Fruit fly (Drosophila melanogaster) whole organism, embryonic: Measurements from ENCODE around the gene CG31122.

Experiments used
- Aef1 ChIP-seq: fragments of 200-800 bp; sonication (Bioruptor generic); IDR thresholded peaks from 3 replicates; pipeline ENCODE4 v1.3.6; 2022; ENCODE audit warnings: missing biosample characterization, missing genetic modification characterization
- C15 ChIP-seq: fragments of 200-800 bp; sonication (Bioruptor generic); IDR thresholded peaks from 3 replicates; pipeline ENCODE4 v1.3.6; 2022; ENCODE audit warnings: missing biosample characterization, missing genetic modification characterization
- CG11085 ChIP-seq: fragments of 200-800 bp; sonication (Bioruptor generic); IDR thresholded peaks from 2 replicates; pipeline ENCODE4 v1.3.6; 2022; ENCODE audit warnings: missing biosample characterization, missing genetic modification characterization
- CG11504 ChIP-seq: fragments of 200-800 bp; sonication (Bioruptor generic); optimal IDR thresholded peaks from 3 replicates; lab custom pipeline; 2019; ENCODE audit warnings: missing biosample characterization, mild to moderate bottlenecking, missing genetic modification characterization, moderate library complexity
- CG12219 ChIP-seq: fragments of 200-800 bp; sonication (Bioruptor generic); optimal IDR thresholded peaks from 3 replicates; lab custom pipeline; 2018; ENCODE audit warnings: missing biosample characterization, mild to moderate bottlenecking, missing genetic modification characterization
- CG1603 ChIP-seq: fragments of 200-800 bp; sonication (Bioruptor generic); optimal IDR thresholded peaks from 2 replicates; lab custom pipeline; 2019; ENCODE audit warnings: missing biosample characterization, mild to moderate bottlenecking, missing genetic modification characterization, moderate library complexity
- CG17612 ChIP-seq: fragments of 200-800 bp; sonication (Bioruptor generic); IDR thresholded peaks from 2 replicates; pipeline ENCODE4 v1.3.6; 2022; ENCODE audit warnings: missing biosample characterization, missing genetic modification characterization
- CG30020 ChIP-seq: fragments of 200-800 bp; optimal IDR thresholded peaks from 2 replicates; lab custom pipeline; 2019; ENCODE audit warnings: missing biosample characterization, mild to moderate bottlenecking, missing genetic modification characterization, moderate library complexity
- CG32772 ChIP-seq: fragments of 200-800 bp; sonication (Bioruptor generic); IDR thresholded peaks from 2 replicates; pipeline ENCODE4 v1.3.6; 2022; ENCODE audit warnings: missing biosample characterization, missing genetic modification characterization
- CG33557 ChIP-seq: fragments of 200-800 bp; sonication (Bioruptor generic); optimal IDR thresholded peaks from 2 replicates; lab custom pipeline; 2019; ENCODE audit warnings: missing biosample characterization, mild to moderate bottlenecking, missing genetic modification characterization, moderate library complexity
- CG3726 ChIP-seq: fragments of 200-800 bp; sonication (Bioruptor generic); IDR thresholded peaks from 3 replicates; pipeline ENCODE4, ENCODE4 v1.3.6; 2022; ENCODE audit warnings: missing biosample characterization, missing genetic modification characterization
- CG4730 ChIP-seq: fragments of 200-800 bp; sonication (Bioruptor generic); IDR thresholded peaks from 2 replicates; pipeline ENCODE4 v1.3.6; 2022; ENCODE audit warnings: missing biosample characterization, missing genetic modification characterization
- CG5245 ChIP-seq: fragments of 200-800 bp; sonication (Bioruptor generic); optimal IDR thresholded peaks from 3 replicates; lab custom pipeline; 2016; ENCODE audit warnings: missing biosample characterization, missing genetic modification characterization
- CG7357 ChIP-seq: fragments of 200-800 bp; sonication (Bioruptor generic); IDR thresholded peaks from 3 replicates; pipeline ENCODE4 v1.3.6; 2022; ENCODE audit warnings: missing biosample characterization, missing genetic modification characterization
- CG7556 ChIP-seq: fragments of 200-800 bp; sonication (Bioruptor generic); optimal IDR thresholded peaks from 2 replicates; lab custom pipeline; 2017; ENCODE audit warnings: missing biosample characterization, mild to moderate bottlenecking, missing genetic modification characterization
- CG7987 ChIP-seq: fragments of 200-800 bp; sonication (Bioruptor generic); optimal IDR thresholded peaks from 2 replicates; lab custom pipeline; 2018; ENCODE audit warnings: missing biosample characterization, mild to moderate bottlenecking, missing genetic modification characterization, moderate library complexity
- CG9797 ChIP-seq: fragments of 200-800 bp; sonication (Bioruptor generic); optimal IDR thresholded peaks from 3 replicates; lab custom pipeline; 2018; ENCODE audit warnings: missing biosample characterization, mild to moderate bottlenecking, missing genetic modification characterization
- CG9876 ChIP-seq: fragments of 200-800 bp; sonication (Bioruptor generic); optimal IDR thresholded peaks from 2 replicates; lab custom pipeline; 2016; ENCODE audit warnings: missing biosample characterization, missing genetic modification characterization
- CHES-1-like ChIP-seq: fragments of 200-800 bp; sonication (Bioruptor generic); optimal IDR thresholded peaks from 2 replicates; lab custom pipeline; 2016; ENCODE audit warnings: missing biosample characterization, missing genetic modification characterization
- Chrac-16 ChIP-seq: fragments of 200-800 bp; sonication (Bioruptor generic); optimal IDR thresholded peaks from 3 replicates; lab custom pipeline; 2016; ENCODE audit warnings: missing biosample characterization, missing genetic modification characterization
- CrebB ChIP-seq: fragments of 200-800 bp; sonication (Bioruptor generic); optimal IDR thresholded peaks from 3 replicates; lab custom pipeline; 2018; ENCODE audit warnings: missing biosample characterization, mild to moderate bottlenecking, missing genetic modification characterization
- H15 ChIP-seq: fragments of 200-800 bp; sonication (Bioruptor generic); IDR thresholded peaks from 3 replicates; pipeline ENCODE4 v1.3.6; 2022; ENCODE audit warnings: missing biosample characterization, missing genetic modification characterization
- HLH4C ChIP-seq: fragments of 200-800 bp; sonication (Bioruptor generic); IDR thresholded peaks from 3 replicates; pipeline ENCODE4 v1.3.6; 2022; ENCODE audit warnings: missing biosample characterization, missing genetic modification characterization; ENCODE audit not compliant: partially characterized antibody
- Hey ChIP-seq: fragments of 200-800 bp; sonication (Bioruptor generic); optimal IDR thresholded peaks from 3 replicates; lab custom pipeline; 2018; ENCODE audit warnings: missing biosample characterization, mild to moderate bottlenecking, missing genetic modification characterization
- HmgD ChIP-seq: fragments of 200-800 bp; sonication (Bioruptor generic); optimal IDR thresholded peaks from 3 replicates; lab custom pipeline; 2016; ENCODE audit warnings: missing biosample characterization, missing genetic modification characterization
- Lim3 ChIP-seq: fragments of 200-800 bp; sonication (Bioruptor generic); IDR thresholded peaks from 2 replicates; pipeline ENCODE4 v1.3.6; 2022; ENCODE audit warnings: missing biosample characterization, missing genetic modification characterization
- NK7.1 ChIP-seq: fragments of 200-800 bp; sonication (Bioruptor generic); optimal IDR thresholded peaks from 3 replicates; lab custom pipeline; 2016; ENCODE audit warnings: missing biosample characterization, missing genetic modification characterization
- Stat92E ChIP-seq, 3 experiments: fragments of >200 bp in 2 of 3; fragments of 200-800 bp in 1 of 3; sonication (Bioruptor generic) in 1 of 3; optimal IDR thresholded peaks; 2 replicates each; lab custom pipeline; 2017 to 2019; ENCODE audit warnings: missing biosample characterization in 3 of 3, missing genetic modification characterization in 3 of 3, mild to moderate bottlenecking in 1 of 3, moderate library complexity in 1 of 3
- amos ChIP-seq: fragments of 200-800 bp; sonication (Bioruptor generic); IDR thresholded peaks from 2 replicates; pipeline ENCODE4 v1.3.6; 2022; ENCODE audit warnings: missing biosample characterization, missing genetic modification characterization; ENCODE audit not compliant: partially characterized antibody
- az2 ChIP-seq: fragments of 200-800 bp; sonication (Bioruptor generic); optimal IDR thresholded peaks from 3 replicates; lab custom pipeline; 2016; ENCODE audit warnings: missing biosample characterization, missing genetic modification characterization
- bbx ChIP-seq: fragments of 200-800 bp; sonication (Bioruptor generic); IDR thresholded peaks from 2 replicates; pipeline ENCODE4 v1.3.6; 2022; ENCODE audit warnings: missing biosample characterization, missing genetic modification characterization; ENCODE audit not compliant: partially characterized antibody
- corto ChIP-seq: fragments of 200-800 bp; sonication (Bioruptor generic); optimal IDR thresholded peaks from 2 replicates; lab custom pipeline; 2016; ENCODE audit warnings: missing biosample characterization, mild to moderate bottlenecking, missing genetic modification characterization, moderate library complexity
- danr ChIP-seq: fragments of 200-800 bp; sonication (Bioruptor generic); IDR thresholded peaks from 2 replicates; pipeline ENCODE4 v1.3.6; 2022; ENCODE audit warnings: missing biosample characterization, missing genetic modification characterization
- ems ChIP-seq: fragments of 200-800 bp; sonication (Bioruptor generic); optimal IDR thresholded peaks from 3 replicates; lab custom pipeline; 2016; ENCODE audit warnings: missing biosample characterization, missing genetic modification characterization
- ewg ChIP-seq: fragments of 200-800 bp; sonication (Bioruptor generic); optimal IDR thresholded peaks from 3 replicates; lab custom pipeline; 2017; ENCODE audit warnings: mild to moderate bottlenecking, missing biosample characterization, missing genetic modification reagents, missing genetic modification characterization
- exex ChIP-seq: fragments of 200-800 bp; sonication (Bioruptor generic); optimal IDR thresholded peaks from 4 replicates; lab custom pipeline; 2018; ENCODE audit warnings: missing biosample characterization, mild to moderate bottlenecking, missing genetic modification characterization, moderate library complexity
- eyg ChIP-seq: fragments of 200-800 bp; sonication (Bioruptor generic); optimal IDR thresholded peaks from 3 replicates; lab custom pipeline; 2016; ENCODE audit warnings: missing biosample characterization, missing genetic modification characterization
- gce ChIP-seq: fragments of 200-800 bp; sonication (Bioruptor generic); IDR thresholded peaks from 3 replicates; pipeline ENCODE4 v1.3.6; 2022; ENCODE audit warnings: missing biosample characterization, missing genetic modification characterization
- hkb ChIP-seq, 2 experiments: fragments of 200-800 bp in 1 of 2; fragments of >200 bp in 1 of 2; sonication (Bioruptor generic) in 1 of 2; IDR thresholded peaks in 1 of 2; optimal IDR thresholded peaks in 1 of 2; 2 replicates each; pipeline versions ENCODE4 v1.3.6 to Lab custom; 2017 to 2022; ENCODE audit warnings: missing biosample characterization in 1 of 2, missing genetic modification characterization in 1 of 2
- hth ChIP-seq: fragments of >200 bp; optimal IDR thresholded peaks from 2 replicates; lab custom pipeline; 2017; ENCODE audit warnings: inconsistent platforms
- insv ChIP-seq, 2 experiments: fragments of 200-800 bp; sonication (Bioruptor generic); optimal IDR thresholded peaks; 3 replicates each; lab custom pipeline; 2016 to 2018; ENCODE audit warnings: missing biosample characterization in 2 of 2, missing genetic modification characterization in 2 of 2
- klu ChIP-seq: fragments of 200-800 bp; sonication (Bioruptor generic); IDR thresholded peaks from 2 replicates; pipeline ENCODE4 v1.3.6; 2022; ENCODE audit warnings: missing biosample characterization, missing genetic modification characterization
- knrl ChIP-seq: fragments of 200-800 bp; sonication (Bioruptor generic); IDR thresholded peaks from 3 replicates; pipeline ENCODE4 v1.3.6; 2022; ENCODE audit warnings: missing biosample characterization, missing genetic modification characterization; ENCODE audit not compliant: partially characterized antibody
- lola ChIP-seq, 3 experiments: fragments of >200 bp in 2 of 3; fragments of 200-800 bp in 1 of 3; sonication (Bioruptor generic) in 1 of 3; optimal IDR thresholded peaks; 2 replicates each; lab custom pipeline; 2017 to 2019; ENCODE audit warnings: missing biosample characterization in 3 of 3, missing genetic modification characterization in 3 of 3, mild to moderate bottlenecking in 1 of 3, moderate library complexity in 1 of 3
- nom ChIP-seq: fragments of 200-800 bp; sonication (Bioruptor generic); optimal IDR thresholded peaks from 2 replicates; lab custom pipeline; 2017; ENCODE audit warnings: missing biosample characterization, missing genetic modification characterization, mild to moderate bottlenecking, moderate library complexity, missing genetic modification reagents
- p53 ChIP-seq: fragments of 200-800 bp; sonication (Bioruptor generic); optimal IDR thresholded peaks from 2 replicates; lab custom pipeline; 2016; ENCODE audit warnings: missing biosample characterization, missing genetic modification characterization
- pnt ChIP-seq: fragments of 200-800 bp; sonication (Bioruptor generic); optimal IDR thresholded peaks from 3 replicates; lab custom pipeline; 2016; ENCODE audit warnings: missing biosample characterization, missing genetic modification characterization
- stwl ChIP-seq: fragments of 200-800 bp; sonication (Bioruptor generic); optimal IDR thresholded peaks from 3 replicates; lab custom pipeline; 2018; ENCODE audit warnings: missing biosample characterization, mild to moderate bottlenecking, missing genetic modification characterization, moderate library complexity
- tna ChIP-seq: fragments of 200-800 bp; sonication (Bioruptor generic); IDR thresholded peaks from 2 replicates; pipeline ENCODE4 v1.3.6; 2022; ENCODE audit warnings: missing biosample characterization, missing genetic modification characterization; ENCODE audit not compliant: partially characterized antibody
- usp ChIP-seq: fragments of >200 bp; optimal IDR thresholded peaks from 2 replicates; lab custom pipeline; 2017; ENCODE audit warnings: missing biosample characterization, missing genetic modification characterization
- vvl ChIP-seq: fragments of 200-800 bp; sonication (Bioruptor generic); IDR thresholded peaks from 2 replicates; pipeline ENCODE4 v1.3.6; 2022; ENCODE audit warnings: missing biosample characterization, missing genetic modification characterization
- yki ChIP-seq: fragments of >200 bp; optimal IDR thresholded peaks from 3 replicates; lab custom pipeline; 2018

The CG31122 gene

DNA sequence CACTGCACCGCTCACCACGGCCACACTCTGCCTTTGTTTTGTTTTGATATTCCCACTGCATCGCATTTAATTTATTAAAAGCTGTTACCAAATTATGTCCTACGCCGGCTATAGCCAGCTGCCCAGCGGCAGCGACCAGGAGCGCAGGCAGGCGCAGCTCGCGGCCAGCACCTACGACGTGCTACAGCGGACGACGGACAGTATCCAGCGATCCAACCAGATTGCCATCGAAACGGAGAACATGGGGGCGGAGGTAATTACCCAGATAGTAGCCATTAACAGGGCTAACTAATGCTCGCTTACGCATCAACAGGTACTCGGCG, 13.0 kb downstream of the CG31122 start (continued):
- TF ChIP-seq danr (GFP tag; lab: Robert Waterston, UW) (no peak), stwl (no peak), CrebB (tag; lab: Kevin White, UChicago) (no peak), klu (GFP tag; lab: Robert Waterston, UW) (no peak), az2 (GFP tag; lab: Kevin White, UChicago) (no peak), CG32772 (no peak), CG7357 (GFP tag; lab: Robert Waterston, UW) (0 out of 3 replicates have a peak, but pooled peaks have one; percentile 44), CG5245 (GFP tag; lab: Kevin White, UChicago) (no peak), CG12219 (GFP tag; lab: Kevin White, UChicago) (no peak), corto (GFP tag; lab: Kevin White, UChicago) (no peak), Hey (tag; lab: Kevin White, UChicago) (no peak), HmgD (GFP tag; lab: Kevin White, UChicago) (no peak), insv (GFP tag; optimal IDR thresholded peaks at IDR 0.05; lab: Kevin White, UChicago) (no peak), CG4730 (GFP tag; lab: Robert Waterston, UW) (no peak), lola (GFP tag; optimal IDR thresholded peaks at IDR 0.05; lab: Kevin White, UChicago) (no peak), NK7.1 (GFP tag; lab: Kevin White, UChicago) (no peak), H15 (no peak), CG30020 (no peak), gce (GFP tag; lab: Robert Waterston, UW) (no peak), ems (GFP tag; lab: Kevin White, UChicago) (no peak), Aef1 (GFP tag; lab: Robert Waterston, UW) (no peak), C15 (no peak), CG33557 (GFP tag; lab: Kevin White, UChicago) (no peak), amos (GFP tag; lab: Robert Waterston, UW) (0 out of 2 replicates have a peak, but pooled peaks have one; percentile 3), yki (lab: Kevin White, UChicago) (no peak), Chrac-16 (GFP tag; lab: Kevin White, UChicago) (no peak), CG11504 (no peak), vvl (GFP tag; lab: Robert Waterston, UW) (peak; percentile 47; the same call in 1 of the 2 replicates), CG9876 (no peak), HLH4C (no peak), nom (GFP tag; lab: Kevin White, UChicago) (no peak), CG7556 (GFP tag; lab: Kevin White, UChicago) (no peak), CG3726 (GFP tag; lab: Robert Waterston, UW) (no peak), hkb (optimal IDR thresholded peaks at IDR 0.05; lab: Kevin White, UChicago) (no peak), hkb (GFP tag; IDR thresholded peaks at IDR 0.05; lab: Robert Waterston, UW) (no peak), CG11085 (no peak), p53 (GFP tag; lab: Kevin White, UChicago) (no peak), pnt (GFP tag; lab: Kevin White, UChicago) (no peak), hth (lab: Kevin White, UChicago) (no peak), CG1603 (tag; lab: Kevin White, UChicago) (no peak), tna (GFP tag; lab: Robert Waterston, UW) (no peak), CG7987 (no peak), CG9797 (GFP tag; lab: Kevin White, UChicago) (no peak), usp (no peak), knrl (GFP tag; lab: Robert Waterston, UW) (peak; percentile 38; the same call in 1 of the 3 replicates), Stat92E (GFP tag; optimal IDR thresholded peaks at IDR 0.05; lab: Kevin White, UChicago) (no peak), Lim3 (GFP tag; lab: Robert Waterston, UW) (no peak), exex (peak; percentile 39), CHES-1-like (no peak), eyg (no peak), ewg (no peak), bbx (no peak), CG17612 (GFP tag; lab: Robert Waterston, UW) (no peak)
